Worm (Caenorhabditis elegans) whole organism, L2 larva: ENCODE results near the gene B0001.4.
"Not testable (repeated sequence)": the region's sequence is repeated elsewhere in the genome, so short reads cannot be mapped to it uniquely, and the experiment has no call there.

Experiments used
- R02D3.7 ChIP-seq: fragments of 150-350 bp; optimal IDR thresholded peaks from 2 replicates; lab custom pipeline; 2014; ENCODE audit warnings: missing biosample characterization, missing genetic modification characterization
- Y55F3AM.14 ChIP-seq: fragments of 200-800 bp; sonication (Bioruptor generic); optimal IDR thresholded peaks from 2 replicates; lab custom pipeline; 2018; ENCODE audit warnings: mild to moderate bottlenecking, missing genetic modification characterization, missing compliant biosample characterization
- ama-1 ChIP-seq: fragments of 150-350 bp; optimal IDR thresholded peaks from 2 replicates; lab custom pipeline; 2018; ENCODE audit warnings: inconsistent platforms
- lin-39 ChIP-seq: fragments of 150-350 bp; optimal IDR thresholded peaks from 2 replicates; lab custom pipeline; 2014; ENCODE audit warnings: missing biosample characterization, missing genetic modification reagents, missing genetic modification characterization
- mdl-1 ChIP-seq, 2 experiments: fragments of 150-350 bp in 1 of 2; sonication (generic microtip) in 1 of 2; optimal IDR thresholded peaks; 2 replicates each; lab custom pipeline; 2017; ENCODE audit warnings: missing biosample characterization in 2 of 2, missing genetic modification characterization in 2 of 2
- nhr-11 ChIP-seq: fragments of 150-350 bp; optimal IDR thresholded peaks from 2 replicates; lab custom pipeline; 2014; ENCODE audit warnings: missing biosample characterization, missing genetic modification characterization
- nhr-237 ChIP-seq: fragments of 150-350 bp; optimal IDR thresholded peaks from 2 replicates; lab custom pipeline; 2014; ENCODE audit warnings: missing biosample characterization, missing genetic modification characterization
- nhr-77 ChIP-seq: fragments of 150-350 bp; optimal IDR thresholded peaks from 2 replicates; lab custom pipeline; 2014; ENCODE audit warnings: missing biosample characterization, missing genetic modification characterization
- peb-1 ChIP-seq: fragments of 150-350 bp; optimal IDR thresholded peaks from 2 replicates; lab custom pipeline; 2014; ENCODE audit warnings: missing biosample characterization, missing genetic modification characterization
- snpc-4 ChIP-seq: fragments of 150-350 bp; optimal IDR thresholded peaks from 2 replicates; lab custom pipeline; 2014; ENCODE audit warnings: missing biosample characterization, missing genetic modification characterization
- unc-62 ChIP-seq: fragments of 150-350 bp; optimal IDR thresholded peaks from 2 replicates; lab custom pipeline; 2014; ENCODE audit warnings: missing biosample characterization, missing genetic modification reagents, missing genetic modification characterization
- zag-1 ChIP-seq: fragments of 150-350 bp; optimal IDR thresholded peaks from 2 replicates; lab custom pipeline; 2014; ENCODE audit warnings: missing biosample characterization, missing genetic modification characterization
- ztf-1 ChIP-seq: fragments of 200-800 bp; sonication (Bioruptor generic); conservative IDR thresholded peaks from 2 replicates; pipeline ENCODE4 v1.3.6; 2022; ENCODE audit warnings: missing genetic modification characterization, missing compliant biosample characterization

DNA sequence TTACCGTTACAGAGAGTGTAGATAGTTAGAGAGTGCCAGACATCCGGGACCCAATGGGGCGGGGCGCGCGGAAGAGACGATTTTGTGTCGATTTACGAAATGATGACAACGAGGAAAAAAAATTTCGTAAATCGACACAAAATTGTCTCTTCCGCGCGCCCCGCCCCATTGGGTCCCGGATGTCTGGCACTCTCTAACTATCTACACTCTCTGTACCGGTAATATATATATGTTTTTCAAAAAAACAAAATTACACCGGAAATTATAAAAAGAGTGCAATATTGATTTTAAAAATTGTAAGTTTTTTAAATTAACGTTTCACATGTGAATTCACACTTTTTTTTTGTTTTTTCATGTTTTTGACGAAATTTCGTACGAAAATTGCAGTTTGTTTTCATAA is at the start of gene B0001.4:
- not testable (repeated sequence) for TF ChIP-seq nhr-237 (tag; lab: Kevin White, UChicago); mdl-1 (tag; optimal IDR thresholded peaks at IDR 0.05; lab: Kevin White, UChicago); nhr-77; ztf-1; zag-1 (tag; lab: Kevin White, UChicago); snpc-4 (tag; lab: Kevin White, UChicago); nhr-11; Y55F3AM.14 (GFP tag; lab: Kevin White, UChicago); R02D3.7 (tag; lab: Kevin White, UChicago); lin-39; peb-1; unc-62; ama-1
